Worm (Caenorhabditis elegans): ENCODE measurements around the gene ell-1.

DNA sequence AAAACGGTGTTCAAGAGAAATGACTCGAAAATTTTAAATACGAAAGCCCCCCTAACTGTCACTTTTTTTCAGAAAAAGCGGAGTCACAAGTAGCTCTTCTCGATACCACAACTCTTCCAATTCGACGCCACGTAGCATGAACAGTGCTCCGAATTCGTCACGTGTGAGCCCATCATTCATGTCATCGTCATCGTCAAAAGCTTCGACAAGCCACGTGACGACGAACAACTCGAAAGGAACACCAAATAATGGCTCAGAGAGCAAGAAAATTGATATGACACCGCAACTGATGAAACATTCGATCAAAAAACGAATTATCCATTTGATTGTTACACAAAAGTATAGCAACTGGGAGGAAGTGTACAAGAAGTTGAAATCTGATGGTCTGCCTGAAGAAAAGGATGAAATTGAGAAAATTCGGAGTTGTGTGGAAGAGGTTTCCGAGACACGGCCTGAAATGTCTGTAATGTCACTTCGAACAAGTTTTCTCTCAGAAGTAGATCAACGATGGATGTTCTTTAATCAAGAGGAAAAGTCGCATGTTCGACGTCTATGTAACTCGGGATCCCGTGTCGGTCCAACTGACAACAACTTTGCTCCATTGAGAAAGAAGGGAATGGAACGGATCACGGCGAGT lies 17.2 kb downstream of the ell-1 start:
- TF ChIP-seq him-1 (tag; optimal IDR thresholded peaks at IDR 0.05), result no peak
- no peak for TF ChIP-seq W03F9.2 (tag; optimal IDR thresholded peaks at IDR 0.05)
- no peak for TF ChIP-seq dao-5 (tag; optimal IDR thresholded peaks at IDR 0.05)
